Worm (Caenorhabditis elegans) whole organism, late embryonic: ENCODE results near the gene C26H9A.3.

Experiments
- K02D7.2 ChIP-seq: sonication (generic microtip); optimal IDR thresholded peaks from 2 replicates; lab custom pipeline; 2017; ENCODE audit warnings: mild to moderate bottlenecking, missing genetic modification characterization, missing compliant biosample characterization
- T23F11.4 ChIP-seq: fragments of 200-800 bp; sonication (Bioruptor generic); optimal IDR thresholded peaks from 2 replicates; lab custom pipeline; 2018; ENCODE audit warnings: mild to moderate bottlenecking, missing genetic modification characterization, missing compliant biosample characterization
- ama-1 ChIP-seq: fragments of 150-350 bp; optimal IDR thresholded peaks from 2 replicates; lab custom pipeline; 2014
- ceh-14 ChIP-seq: sonication (generic microtip); optimal IDR thresholded peaks from 2 replicates; lab custom pipeline; 2016; ENCODE audit warnings: missing genotype, missing genetic modification characterization, missing compliant biosample characterization
- fkh-10 ChIP-seq: fragments of 150-350 bp; optimal IDR thresholded peaks from 2 replicates; lab custom pipeline; 2014; ENCODE audit warnings: missing biosample characterization, missing genetic modification reagents, missing genetic modification characterization
- fkh-6 ChIP-seq: sonication (generic microtip); optimal IDR thresholded peaks from 2 replicates; lab custom pipeline; 2016; ENCODE audit warnings: missing genetic modification characterization, missing compliant biosample characterization
- hlh-15 ChIP-seq: sonication (generic microtip); optimal IDR thresholded peaks from 2 replicates; lab custom pipeline; 2016; ENCODE audit warnings: missing genetic modification characterization, missing compliant biosample characterization
- npax-4 ChIP-seq: sonication (generic microtip); optimal IDR thresholded peaks from 2 replicates; lab custom pipeline; 2016; ENCODE audit warnings: missing genetic modification characterization, missing compliant biosample characterization
- pha-4 ChIP-seq: fragments of 150-350 bp; optimal IDR thresholded peaks from 2 replicates; lab custom pipeline; 2018; ENCODE audit warnings: missing biosample characterization, missing genetic modification reagents, missing genetic modification characterization
- pqm-1 ChIP-seq: sonication (generic microtip); optimal IDR thresholded peaks from 2 replicates; lab custom pipeline; 2016; ENCODE audit warnings: missing genetic modification characterization, missing compliant biosample characterization
- ref-2 ChIP-seq: sonication (generic microtip); optimal IDR thresholded peaks from 2 replicates; lab custom pipeline; 2016; ENCODE audit warnings: missing genetic modification characterization, missing compliant biosample characterization
- sox-4 ChIP-seq: sonication (generic microtip); optimal IDR thresholded peaks from 2 replicates; lab custom pipeline; 2017; ENCODE audit warnings: mild to moderate bottlenecking, missing genetic modification characterization, inconsistent platforms, missing compliant biosample characterization
- tbx-2 ChIP-seq: sonication (generic microtip); optimal IDR thresholded peaks from 2 replicates; lab custom pipeline; 2016; ENCODE audit warnings: missing genetic modification characterization, missing compliant biosample characterization
- unc-42 ChIP-seq: sonication (generic microtip); optimal IDR thresholded peaks from 2 replicates; lab custom pipeline; 2016; ENCODE audit warnings: missing genotype, missing genetic modification characterization, missing compliant biosample characterization

DNA sequence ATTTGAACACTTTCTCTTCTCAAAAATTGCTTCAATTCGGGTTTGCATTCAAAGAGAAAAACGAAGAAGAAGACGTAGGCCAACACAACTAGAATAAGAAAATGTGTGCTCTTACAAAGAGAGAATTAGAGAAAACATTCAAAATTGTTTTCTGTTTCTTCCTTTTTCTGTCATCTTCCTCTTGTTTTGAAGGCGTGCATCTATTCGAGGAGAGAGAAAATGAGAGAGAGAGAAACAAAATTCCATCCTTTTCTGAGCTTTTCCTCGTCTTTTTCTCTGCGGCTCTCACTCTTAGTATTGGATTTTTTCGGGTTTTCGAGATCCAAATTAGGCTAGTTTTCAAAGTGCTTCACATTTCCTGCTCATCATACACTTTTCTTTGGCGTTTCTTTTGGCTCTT is 12.4 kb upstream of the C26H9A.3 start:
- no peak for TF ChIP-seq fkh-6 (tag; lab: Kevin White, UChicago)
- TF ChIP-seq unc-42 (tag; lab: Kevin White, UChicago) = peak; percentile 79
- no peak for TF ChIP-seq pha-4 (tag; lab: Kevin White, UChicago)
- TF ChIP-seq npax-4 = no peak
- no peak for TF ChIP-seq ceh-14 (tag; lab: Kevin White, UChicago)
- TF ChIP-seq tbx-2 (tag; lab: Kevin White, UChicago) = peak; percentile 5
- TF ChIP-seq fkh-10 (GFP tag; lab: Kevin White, UChicago) = no peak
- TF ChIP-seq hlh-15 (tag; lab: Kevin White, UChicago) = no peak
- no peak for TF ChIP-seq pqm-1
- no peak for TF ChIP-seq T23F11.4 (GFP tag; lab: Kevin White, UChicago)
- TF ChIP-seq K02D7.2 (tag; lab: Kevin White, UChicago) = no peak
- no peak for TF ChIP-seq sox-4 (tag; lab: Kevin White, UChicago)
- no peak for TF ChIP-seq ref-2 (tag; lab: Kevin White, UChicago)
- TF ChIP-seq ama-1 (lab: Kevin White, UChicago) = no peak
